Fruit fly (Drosophila melanogaster): ENCODE data around the gene Larp7.

- TF ChIP-seq CG15710 (tag; optimal IDR thresholded peaks at IDR 0.05): no peak
- no peak for TF ChIP-seq CG10348 (GFP tag; IDR thresholded peaks at IDR 0.05)
- TF ChIP-seq D1 (tag; optimal IDR thresholded peaks at IDR 0.05): no peak
- TF ChIP-seq Snoo (tag; optimal IDR thresholded peaks at IDR 0.05): no peak
- no peak for TF ChIP-seq EcR (GFP tag; optimal IDR thresholded peaks at IDR 0.05)
- no peak for TF ChIP-seq fd96Ca (GFP tag; IDR thresholded peaks at IDR 0.05)
- no peak for TF ChIP-seq gl (tag; optimal IDR thresholded peaks at IDR 0.05)
- TF ChIP-seq CG13204 (GFP tag; optimal IDR thresholded peaks at IDR 0.05): no peak
- TF ChIP-seq rn (GFP tag; IDR thresholded peaks at IDR 0.05): no peak
These were observed 29.4 kb downstream of the Larp7 start, which contains the start of the genes Cfp1 and Aladin for dm6 chrX:9272830-9273507.
